Worm (Caenorhabditis elegans): ENCODE measurements around the gene K08D8.11.

DNA sequence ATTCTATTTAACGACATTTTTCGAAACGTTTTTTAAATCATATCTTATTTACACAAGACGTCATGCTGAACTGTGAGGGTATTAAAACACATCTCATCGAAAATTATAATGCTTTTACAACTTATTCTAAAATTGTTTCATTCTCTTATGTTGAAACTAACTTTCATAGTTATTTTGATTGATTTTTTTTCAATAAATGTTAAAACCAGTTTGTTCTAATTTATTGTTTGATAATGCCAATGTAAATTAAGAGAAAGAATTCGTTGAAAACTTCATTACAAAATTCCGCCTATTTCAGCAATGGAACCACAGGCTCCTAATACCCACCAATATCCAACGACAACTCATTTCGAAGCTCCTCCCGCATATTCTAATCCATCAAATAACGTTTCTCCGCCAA is at the start of gene K08D8.11:
- TF ChIP-seq lin-13 (tag; optimal IDR thresholded peaks at IDR 0.05), result no peak
- no peak for TF ChIP-seq hlh-1 (tag; optimal IDR thresholded peaks at IDR 0.05)
- TF ChIP-seq nhr-28 (tag; optimal IDR thresholded peaks at IDR 0.05), result no peak
